Fruit fly (Drosophila melanogaster) whole organism, embryonic: ENCODE results near the gene Glut4EF.

Experiments
- Ada2b ChIP-seq: fragments of 200-800 bp; sonication (Bioruptor generic); IDR thresholded peaks from 2 replicates; pipeline ENCODE4 v1.3.6; 2022; ENCODE audit warnings: missing biosample characterization, missing genetic modification characterization
- Antp ChIP-seq: fragments of 200-800 bp; sonication (Bioruptor generic); optimal IDR thresholded peaks from 3 replicates; lab custom pipeline; 2016; ENCODE audit warnings: missing biosample characterization, missing genetic modification characterization
- Atf6 ChIP-seq: fragments of 200-800 bp; sonication (Bioruptor generic); IDR thresholded peaks from 2 replicates; pipeline ENCODE4 v1.3.6; 2022; ENCODE audit warnings: missing biosample characterization, missing genetic modification characterization
- B-H1 ChIP-seq: fragments of 200-800 bp; sonication (Bioruptor generic); IDR thresholded peaks from 3 replicates; pipeline ENCODE4 v1.3.6; 2022; ENCODE audit warnings: missing biosample characterization, missing genetic modification characterization
- Bteb2 ChIP-seq: fragments of 200-800 bp; sonication (Bioruptor generic); optimal IDR thresholded peaks from 2 replicates; lab custom pipeline; 2016; ENCODE audit warnings: missing biosample characterization, missing genetic modification characterization
- CG10979 ChIP-seq: fragments of 200-800 bp; sonication (Bioruptor generic); optimal IDR thresholded peaks from 2 replicates; lab custom pipeline; 2018; ENCODE audit warnings: missing biosample characterization, mild to moderate bottlenecking, missing genetic modification characterization, moderate library complexity
- CG11085 ChIP-seq: fragments of 200-800 bp; sonication (Bioruptor generic); IDR thresholded peaks from 2 replicates; pipeline ENCODE4 v1.3.6; 2022; ENCODE audit warnings: missing biosample characterization, missing genetic modification characterization
- CG14014 ChIP-seq: fragments of 200-800 bp; sonication (Bioruptor generic); IDR thresholded peaks from 2 replicates; pipeline ENCODE4 v1.3.6; 2022; ENCODE audit warnings: missing biosample characterization, missing genetic modification characterization
- CG14860 ChIP-seq: fragments of 200-800 bp; sonication (Bioruptor generic); IDR thresholded peaks from 3 replicates; pipeline ENCODE4 v1.3.6; 2022; ENCODE audit warnings: missing biosample characterization, missing genetic modification characterization; ENCODE audit not compliant: partially characterized antibody
- CG14965 ChIP-seq: fragments of 200-800 bp; sonication (Bioruptor generic); optimal IDR thresholded peaks from 2 replicates; lab custom pipeline; 2016; ENCODE audit warnings: missing biosample characterization, missing genetic modification characterization, borderline replicate concordance
- CG1529 ChIP-seq: fragments of 200-800 bp; sonication (Bioruptor generic); optimal IDR thresholded peaks from 3 replicates; lab custom pipeline; 2018; ENCODE audit warnings: missing biosample characterization, missing genetic modification characterization
- CG16863 ChIP-seq: fragments of 200-800 bp; sonication (Bioruptor generic); optimal IDR thresholded peaks from 3 replicates; lab custom pipeline; 2016; ENCODE audit warnings: missing biosample characterization, missing genetic modification characterization
- CG18476 ChIP-seq: fragments of 200-800 bp; sonication (Bioruptor generic); optimal IDR thresholded peaks from 2 replicates; lab custom pipeline; 2016; ENCODE audit warnings: missing biosample characterization, mild to moderate bottlenecking, missing genetic modification characterization
- CG31224 ChIP-seq: fragments of 200-800 bp; sonication (Bioruptor generic); IDR thresholded peaks from 2 replicates; pipeline ENCODE4 v1.3.6; 2022; ENCODE audit warnings: missing biosample characterization, missing genetic modification characterization
- CG31365 ChIP-seq: fragments of 200-800 bp; sonication (Bioruptor generic); optimal IDR thresholded peaks from 2 replicates; lab custom pipeline; 2018; ENCODE audit warnings: missing biosample characterization, mild to moderate bottlenecking, missing genetic modification characterization
- CG32532 ChIP-seq: fragments of 200-800 bp; sonication (Bioruptor generic); IDR thresholded peaks from 2 replicates; pipeline ENCODE4 v1.3.6; 2022; ENCODE audit warnings: missing biosample characterization, missing genetic modification characterization
- CG4730 ChIP-seq: fragments of 200-800 bp; sonication (Bioruptor generic); IDR thresholded peaks from 2 replicates; pipeline ENCODE4 v1.3.6; 2022; ENCODE audit warnings: missing biosample characterization, missing genetic modification characterization
- CG8924 ChIP-seq: fragments of 200-800 bp; optimal IDR thresholded peaks from 3 replicates; lab custom pipeline; 2019; ENCODE audit warnings: missing biosample characterization, mild to moderate bottlenecking, missing genetic modification characterization, moderate library complexity
- CG9437 ChIP-seq: fragments of 200-800 bp; sonication (Bioruptor generic); optimal IDR thresholded peaks from 2 replicates; lab custom pipeline; 2018; ENCODE audit warnings: missing biosample characterization, mild to moderate bottlenecking, missing genetic modification characterization
- CG9817 ChIP-seq: fragments of 200-800 bp; sonication (Bioruptor generic); optimal IDR thresholded peaks from 2 replicates; lab custom pipeline; 2018; ENCODE audit warnings: missing biosample characterization, mild to moderate bottlenecking, missing genetic modification characterization, moderate library complexity
- D19A ChIP-seq: fragments of 200-800 bp; optimal IDR thresholded peaks from 3 replicates; lab custom pipeline; 2019; ENCODE audit warnings: missing biosample characterization, mild to moderate bottlenecking, missing genetic modification characterization, moderate library complexity
- Fer2 ChIP-seq: fragments of 200-800 bp; sonication (Bioruptor generic); optimal IDR thresholded peaks from 2 replicates; lab custom pipeline; 2018; ENCODE audit warnings: missing biosample characterization, mild to moderate bottlenecking, missing genetic modification characterization, moderate library complexity
- HmgD ChIP-seq: fragments of 200-800 bp; sonication (Bioruptor generic); optimal IDR thresholded peaks from 3 replicates; lab custom pipeline; 2016; ENCODE audit warnings: missing biosample characterization, missing genetic modification characterization
- Hmx ChIP-seq: fragments of 200-800 bp; sonication (Bioruptor generic); optimal IDR thresholded peaks from 2 replicates; lab custom pipeline; 2016; ENCODE audit warnings: missing biosample characterization, missing genetic modification characterization
- NC2α ChIP-seq: fragments of 200-800 bp; sonication (Bioruptor generic); optimal IDR thresholded peaks from 2 replicates; lab custom pipeline; 2016; ENCODE audit warnings: missing biosample characterization, missing genetic modification characterization
- Nf-YB ChIP-seq: fragments of 200-800 bp; sonication (Bioruptor generic); optimal IDR thresholded peaks from 3 replicates; lab custom pipeline; 2019; ENCODE audit warnings: missing biosample characterization, mild to moderate bottlenecking, missing genetic modification characterization, moderate library complexity
- Opbp ChIP-seq: fragments of 200-800 bp; sonication (Bioruptor generic); IDR thresholded peaks from 3 replicates; pipeline ENCODE4 v1.3.6; 2022; ENCODE audit warnings: missing biosample characterization, missing genetic modification characterization; ENCODE audit not compliant: partially characterized antibody
- ab ChIP-seq: fragments of 200-800 bp; sonication (Bioruptor generic); optimal IDR thresholded peaks from 2 replicates; lab custom pipeline; 2016; ENCODE audit warnings: missing biosample characterization, missing genetic modification characterization
- az2 ChIP-seq: fragments of 200-800 bp; sonication (Bioruptor generic); optimal IDR thresholded peaks from 3 replicates; lab custom pipeline; 2016; ENCODE audit warnings: missing biosample characterization, missing genetic modification characterization
- bbx ChIP-seq: fragments of 200-800 bp; sonication (Bioruptor generic); IDR thresholded peaks from 2 replicates; pipeline ENCODE4 v1.3.6; 2022; ENCODE audit warnings: missing biosample characterization, missing genetic modification characterization; ENCODE audit not compliant: partially characterized antibody
- cas ChIP-seq: fragments of 200-800 bp; sonication (Bioruptor generic); IDR thresholded peaks from 2 replicates; pipeline ENCODE4 v1.3.6; 2022; ENCODE audit warnings: missing biosample characterization, missing genetic modification characterization
- cato ChIP-seq: fragments of 200-800 bp; sonication (Bioruptor generic); optimal IDR thresholded peaks from 2 replicates; lab custom pipeline; 2016; ENCODE audit warnings: missing biosample characterization, missing genetic modification characterization, borderline replicate concordance
- ems ChIP-seq: fragments of 200-800 bp; sonication (Bioruptor generic); optimal IDR thresholded peaks from 3 replicates; lab custom pipeline; 2016; ENCODE audit warnings: missing biosample characterization, missing genetic modification characterization
- en ChIP-seq: fragments of 200-800 bp; sonication (Bioruptor generic); optimal IDR thresholded peaks from 2 replicates; lab custom pipeline; 2016; ENCODE audit warnings: missing biosample characterization, missing genetic modification characterization
- fd3F ChIP-seq: fragments of 200-800 bp; sonication (Bioruptor generic); optimal IDR thresholded peaks from 2 replicates; lab custom pipeline; 2018; ENCODE audit warnings: missing biosample characterization, mild to moderate bottlenecking, missing genetic modification characterization, moderate library complexity
- fru ChIP-seq: fragments of >200 bp; optimal IDR thresholded peaks from 2 replicates; lab custom pipeline; 2017
- gro ChIP-seq: fragments of 200-800 bp; sonication (Bioruptor generic); optimal IDR thresholded peaks from 2 replicates; lab custom pipeline; 2016; ENCODE audit warnings: missing biosample characterization, missing genetic modification characterization
- her ChIP-seq: fragments of 200-800 bp; sonication (Bioruptor generic); optimal IDR thresholded peaks from 2 replicates; lab custom pipeline; 2016; ENCODE audit warnings: missing biosample characterization, missing genetic modification characterization
- insv ChIP-seq, 2 experiments: fragments of 200-800 bp; sonication (Bioruptor generic); optimal IDR thresholded peaks; 3 replicates each; lab custom pipeline; 2016 to 2018; ENCODE audit warnings: missing biosample characterization in 2 of 2, missing genetic modification characterization in 2 of 2
- kni ChIP-seq: fragments of 200-800 bp; sonication (Bioruptor generic); optimal IDR thresholded peaks from 3 replicates; lab custom pipeline; 2017; ENCODE audit warnings: mild to moderate bottlenecking, missing biosample characterization, missing genetic modification reagents, missing genetic modification characterization
- prd ChIP-seq, 3 experiments: fragments of >200 bp in 2 of 3; fragments of 200-800 bp in 1 of 3; sonication (Bioruptor generic) in 1 of 3; optimal IDR thresholded peaks in 2 of 3; IDR thresholded peaks in 1 of 3; 2 replicates in 2 of 3; 3 replicates in 1 of 3; pipeline versions ENCODE4 v1.3.6 to Lab custom; 2017 to 2022; ENCODE audit warnings: missing biosample characterization in 1 of 3, missing genetic modification characterization in 1 of 3
- ranshi ChIP-seq: fragments of 200-800 bp; sonication (Bioruptor generic); IDR thresholded peaks from 2 replicates; pipeline ENCODE4 v1.3.6; 2022; ENCODE audit warnings: missing biosample characterization, missing genetic modification characterization
- sd ChIP-seq: fragments of 200-800 bp; sonication (Bioruptor generic); optimal IDR thresholded peaks from 3 replicates; lab custom pipeline; 2018; ENCODE audit warnings: missing biosample characterization, mild to moderate bottlenecking, missing genetic modification characterization, moderate library complexity
- sens-2 ChIP-seq: fragments of 200-800 bp; sonication (Bioruptor generic); IDR thresholded peaks from 2 replicates; pipeline ENCODE4 v1.3.6; 2022; ENCODE audit warnings: missing biosample characterization, missing genetic modification characterization
- sisA ChIP-seq: fragments of 200-800 bp; sonication (Bioruptor generic); IDR thresholded peaks from 2 replicates; pipeline ENCODE4 v1.3.6; 2022; ENCODE audit warnings: missing biosample characterization, missing genetic modification characterization
- tio ChIP-seq: fragments of 200-800 bp; sonication (Bioruptor generic); optimal IDR thresholded peaks from 2 replicates; lab custom pipeline; 2017; ENCODE audit warnings: missing biosample characterization, missing genetic modification characterization, inconsistent platforms
- tna ChIP-seq: fragments of 200-800 bp; sonication (Bioruptor generic); IDR thresholded peaks from 2 replicates; pipeline ENCODE4 v1.3.6; 2022; ENCODE audit warnings: missing biosample characterization, missing genetic modification characterization; ENCODE audit not compliant: partially characterized antibody
- toy ChIP-seq: fragments of 200-800 bp; sonication (Bioruptor generic); IDR thresholded peaks from 2 replicates; pipeline ENCODE4 v1.3.6; 2022; ENCODE audit warnings: missing biosample characterization, missing genetic modification characterization
- trh ChIP-seq: fragments of 200-800 bp; sonication (Bioruptor generic); optimal IDR thresholded peaks from 2 replicates; lab custom pipeline; 2016; ENCODE audit warnings: missing biosample characterization, missing genetic modification characterization
- twi ChIP-seq: fragments of 200-800 bp; optimal IDR thresholded peaks from 2 replicates; lab custom pipeline; 2019; ENCODE audit warnings: missing biosample characterization, mild to moderate bottlenecking, missing genetic modification characterization, moderate library complexity

The Glut4EF gene

DNA sequence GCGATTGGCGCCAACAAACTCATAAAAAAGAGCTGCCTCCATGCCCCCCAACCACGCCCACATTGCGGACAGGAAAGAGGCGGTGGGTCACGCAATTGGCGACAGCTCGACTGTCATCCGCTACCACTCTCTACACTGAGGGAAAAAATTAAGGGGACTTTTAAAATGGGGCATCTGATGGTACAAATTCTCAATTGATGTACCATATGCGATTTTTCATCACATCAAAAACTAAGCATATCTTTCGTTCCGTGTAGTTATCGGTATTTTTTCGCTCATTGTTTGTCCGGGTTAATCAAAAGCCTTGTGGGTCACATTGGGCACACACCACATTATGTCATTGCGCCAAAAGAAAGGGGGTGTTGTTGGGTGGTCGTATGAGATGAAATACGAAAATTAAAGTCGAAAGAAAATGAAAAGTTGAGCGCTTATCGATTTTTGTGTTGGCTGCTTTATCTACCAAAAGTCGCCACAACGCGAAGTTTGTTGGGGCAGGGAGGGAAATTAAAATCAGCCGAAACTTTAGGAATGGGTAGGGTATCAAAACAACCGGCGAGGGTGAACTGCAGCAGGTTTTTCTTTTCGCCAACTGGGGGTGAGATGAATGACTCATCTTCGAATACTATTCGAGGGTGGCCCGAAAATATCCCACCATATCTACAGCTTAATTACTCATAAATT lies 149.7 kb downstream of the Glut4EF start (continued):
- no peak for TF ChIP-seq sens-2 (GFP tag; lab: Robert Waterston, UW)
- no peak for TF ChIP-seq tna
- no peak for TF ChIP-seq Nf-YB (GFP tag; lab: Kevin White, UChicago)
- TF ChIP-seq az2 (GFP tag; lab: Kevin White, UChicago) = peak; percentile 13
- no peak for TF ChIP-seq Opbp (GFP tag; lab: Robert Waterston, UW)
- peak; percentile 67 for TF ChIP-seq D19A
- no peak for TF ChIP-seq CG4730
- TF ChIP-seq CG14965 (GFP tag; lab: Kevin White, UChicago) = no peak
- peak; percentile 75 for TF ChIP-seq CG32532 (GFP tag; lab: Robert Waterston, UW)
- TF ChIP-seq NC2α (GFP tag; lab: Kevin White, UChicago) = no peak
- no peak for TF ChIP-seq trh
- TF ChIP-seq Hmx (GFP tag; lab: Kevin White, UChicago) = no peak
- no peak for TF ChIP-seq fru
- TF ChIP-seq CG31365 = no peak
- TF ChIP-seq CG8924 (tag; lab: Kevin White, UChicago) = no peak
- TF ChIP-seq sisA (GFP tag; lab: Robert Waterston, UW) = 0 out of 2 replicates have a peak, but pooled peaks have one; percentile 31
- TF ChIP-seq ab (GFP tag; lab: Kevin White, UChicago) = no peak
- no peak for TF ChIP-seq fd3F (GFP tag; lab: Kevin White, UChicago)
- TF ChIP-seq prd (optimal IDR thresholded peaks at IDR 0.05; lab: Kevin White, UChicago) = no peak
- TF ChIP-seq prd (GFP tag; IDR thresholded peaks at IDR 0.05; lab: Robert Waterston, UW) = 0 out of 3 replicates have a peak, but pooled peaks have one; percentile 16
- no peak for TF ChIP-seq CG10979
- no peak for TF ChIP-seq tio (GFP tag; lab: Kevin White, UChicago)
- TF ChIP-seq cato (GFP tag; lab: Kevin White, UChicago) = no peak
- TF ChIP-seq en = no peak
- TF ChIP-seq CG31224 (GFP tag; lab: Robert Waterston, UW) = 0 out of 2 replicates have a peak, but pooled peaks have one; percentile 16
- peak; percentile 30; the same call in 1 of the 3 replicates for TF ChIP-seq B-H1 (GFP tag; lab: Robert Waterston, UW)
- TF ChIP-seq bbx = no peak
- TF ChIP-seq ems = no peak
- TF ChIP-seq Bteb2 (GFP tag; lab: Kevin White, UChicago) = no peak
- peak; percentile 54 for TF ChIP-seq her (GFP tag; lab: Kevin White, UChicago)
- no peak for TF ChIP-seq CG18476 (GFP tag; lab: Kevin White, UChicago)
- no peak for TF ChIP-seq gro (GFP tag; lab: Kevin White, UChicago)
- no peak for TF ChIP-seq toy (GFP tag; lab: Robert Waterston, UW)
- no peak for TF ChIP-seq CG11085 (GFP tag; lab: Robert Waterston, UW)
- peak; percentile 32 for TF ChIP-seq Antp (GFP tag; lab: Kevin White, UChicago)
- no peak for TF ChIP-seq CG1529
- TF ChIP-seq Fer2 (tag; lab: Kevin White, UChicago) = no peak
- TF ChIP-seq CG9817 (tag; lab: Kevin White, UChicago) = peak; percentile 21
- no peak for TF ChIP-seq CG9437
- TF ChIP-seq ranshi = peak; percentile 18; the same call in 1 of the 2 replicates
- TF ChIP-seq Ada2b (GFP tag; lab: Robert Waterston, UW) = no peak
- TF ChIP-seq kni (GFP tag; lab: Kevin White, UChicago) = no peak
- TF ChIP-seq CG14014 = peak; percentile 63
- peak; percentile 4 for TF ChIP-seq CG16863
- no peak for TF ChIP-seq HmgD
- peak; percentile 53; the same call in 1 of the 2 replicates for TF ChIP-seq Atf6
- no peak for TF ChIP-seq sd
- TF ChIP-seq twi (tag; lab: Kevin White, UChicago) = no peak
- no peak for TF ChIP-seq cas (GFP tag; lab: Robert Waterston, UW)
- no peak for TF ChIP-seq insv (GFP tag; optimal IDR thresholded peaks at IDR 0.05; lab: Kevin White, UChicago)
- TF ChIP-seq CG14860 (GFP tag; lab: Robert Waterston, UW) = no peak
